Worm (Caenorhabditis elegans) whole organism, young adult: ENCODE results near the gene srh-92.

Source experiments
- B0019.2 ChIP-seq: fragments of 200-800 bp; sonication (Bioruptor generic); conservative IDR thresholded peaks from 2 replicates; pipeline ENCODE4 v1.3.6; 2022; ENCODE audit warnings: missing genetic modification reagents, missing genetic modification characterization, missing compliant biosample characterization
- B0261.1 ChIP-seq: sonication (generic microtip); optimal IDR thresholded peaks from 2 replicates; lab custom pipeline; 2016; ENCODE audit warnings: mild to moderate bottlenecking, missing genetic modification characterization, moderate library complexity, missing compliant biosample characterization
- F10E7.11 ChIP-seq: sonication (generic microtip); optimal IDR thresholded peaks from 2 replicates; lab custom pipeline; 2017; ENCODE audit warnings: mild to moderate bottlenecking, missing genetic modification characterization, moderate library complexity, missing compliant biosample characterization
- F23B12.7 ChIP-seq: sonication (generic microtip); optimal IDR thresholded peaks from 2 replicates; lab custom pipeline; 2017; ENCODE audit warnings: missing genetic modification characterization, mild to moderate bottlenecking, missing compliant biosample characterization, antibody characterized with exemption, moderate library complexity; ENCODE audit not compliant: insufficient read depth
- F33H1.4 ChIP-seq: fragments of 200-800 bp; sonication (Bioruptor generic); IDR thresholded peaks from 2 replicates; pipeline ENCODE4 v1.3.6; 2022; ENCODE audit warnings: missing genetic modification reagents, missing genetic modification characterization, missing compliant biosample characterization
- F49E8.2 ChIP-seq: sonication (generic microtip); optimal IDR thresholded peaks from 3 replicates; lab custom pipeline; 2017; ENCODE audit warnings: missing genetic modification characterization, mild to moderate bottlenecking, missing compliant biosample characterization, antibody characterized with exemption, moderate library complexity; ENCODE audit not compliant: insufficient read depth
- F52B5.7 ChIP-seq: sonication (generic microtip); optimal IDR thresholded peaks from 2 replicates; lab custom pipeline; 2016; ENCODE audit warnings: mild to moderate bottlenecking, missing genetic modification characterization, missing compliant biosample characterization
- F55B11.4 ChIP-seq: sonication (generic microtip); optimal IDR thresholded peaks from 2 replicates; lab custom pipeline; 2016; ENCODE audit warnings: missing compliant biosample characterization, missing genetic modification characterization, borderline replicate concordance; ENCODE audit not compliant: insufficient read depth
- K12H6.12 ChIP-seq: fragments of 200-800 bp; sonication (Bioruptor generic); optimal IDR thresholded peaks from 2 replicates; lab custom pipeline; 2018; ENCODE audit warnings: mild to moderate bottlenecking, missing genetic modification characterization, missing compliant biosample characterization
- Y56A3A.18 ChIP-seq: fragments of 200-800 bp; sonication (Bioruptor generic); IDR thresholded peaks from 2 replicates; pipeline ENCODE4 v1.3.6; 2022; ENCODE audit warnings: missing genetic modification reagents, missing genetic modification characterization, missing compliant biosample characterization
- ZK185.1 ChIP-seq: sonication (generic microtip); optimal IDR thresholded peaks from 2 replicates; lab custom pipeline; 2016; ENCODE audit warnings: mild to moderate bottlenecking, missing genetic modification characterization, missing compliant biosample characterization; ENCODE audit not compliant: poor library complexity, severe bottlenecking
- ama-1 ChIP-seq, 3 experiments: fragments of 150-350 bp in 1 of 3; sonication (generic microtip) in 2 of 3; optimal IDR thresholded peaks; 2 replicates each; lab custom pipeline; 2014 to 2018; ENCODE audit warnings: missing biosample characterization in 2 of 3, missing genetic modification characterization in 2 of 3, missing genetic modification reagents in 2 of 3
- atf-7 ChIP-seq: sonication (generic microtip); optimal IDR thresholded peaks from 2 replicates; lab custom pipeline; 2017; ENCODE audit warnings: mild to moderate bottlenecking, missing genetic modification characterization, missing compliant biosample characterization
- ceh-27 ChIP-seq: fragments of 200-800 bp; sonication (Bioruptor generic); optimal IDR thresholded peaks from 2 replicates; lab custom pipeline; 2018; ENCODE audit warnings: mild to moderate bottlenecking, missing genetic modification characterization, moderate library complexity, missing compliant biosample characterization
- ceh-40 ChIP-seq: fragments of 200-800 bp; sonication (Bioruptor generic); IDR thresholded peaks from 2 replicates; pipeline ENCODE4 v1.3.6; 2022; ENCODE audit warnings: missing genetic modification characterization, missing compliant biosample characterization
- ceh-58 ChIP-seq: fragments of 200-800 bp; sonication (Bioruptor generic); IDR thresholded peaks from 2 replicates; pipeline ENCODE4 v1.3.6; 2022; ENCODE audit warnings: missing genetic modification characterization, missing compliant biosample characterization
- die-1 ChIP-seq: sonication (generic microtip); optimal IDR thresholded peaks from 2 replicates; lab custom pipeline; 2016; ENCODE audit warnings: missing genotype, mild to moderate bottlenecking, missing genetic modification characterization, missing compliant biosample characterization
- egrh-3 ChIP-seq: fragments of 200-800 bp; sonication (Bioruptor generic); IDR thresholded peaks from 2 replicates; pipeline ENCODE4 v1.3.6; 2022; ENCODE audit warnings: missing genetic modification reagents, missing genetic modification characterization, missing compliant biosample characterization
- ekl-4 ChIP-seq: fragments of 200-800 bp; sonication (Bioruptor generic); IDR thresholded peaks from 2 replicates; pipeline ENCODE4 v1.3.6; 2022; ENCODE audit warnings: missing genetic modification reagents, missing genetic modification characterization, missing compliant biosample characterization
- hlh-26 ChIP-seq: fragments of 200-800 bp; sonication (Bioruptor generic); conservative IDR thresholded peaks from 2 replicates; pipeline ENCODE4 v1.3.6; 2022; ENCODE audit warnings: missing genetic modification reagents, missing genetic modification characterization, missing compliant biosample characterization
- let-526 ChIP-seq: fragments of 200-800 bp; sonication (Bioruptor generic); IDR thresholded peaks from 2 replicates; pipeline ENCODE4 v1.3.6; 2022; ENCODE audit warnings: missing genetic modification reagents, missing genetic modification characterization, missing compliant biosample characterization
- let-607 ChIP-seq, 2 experiments: fragments of 200-800 bp in 1 of 2; sonication (Bioruptor generic) in 1 of 2; sonication (generic microtip) in 1 of 2; optimal IDR thresholded peaks; 2 replicates each; lab custom pipeline; 2016 to 2018; ENCODE audit warnings: mild to moderate bottlenecking in 2 of 2, missing compliant biosample characterization in 2 of 2, missing genetic modification characterization in 2 of 2, moderate library complexity in 2 of 2, missing genotype in 1 of 2
- lin-54 ChIP-seq: fragments of 200-800 bp; sonication (Bioruptor generic); optimal IDR thresholded peaks from 2 replicates; lab custom pipeline; 2018; ENCODE audit warnings: mild to moderate bottlenecking, missing genetic modification characterization, missing compliant biosample characterization
- lir-1 ChIP-seq: fragments of 200-800 bp; sonication (Bioruptor generic); conservative IDR thresholded peaks from 2 replicates; pipeline ENCODE4 v1.3.6; 2022; ENCODE audit warnings: missing genetic modification reagents, missing genetic modification characterization, missing compliant biosample characterization
- madf-10 ChIP-seq: sonication (generic microtip); optimal IDR thresholded peaks from 2 replicates; lab custom pipeline; 2016; ENCODE audit warnings: mild to moderate bottlenecking, missing genetic modification characterization, missing compliant biosample characterization
- mel-28 ChIP-seq: sonication (generic microtip); optimal IDR thresholded peaks from 2 replicates; lab custom pipeline; 2016; ENCODE audit warnings: borderline replicate concordance, mild to moderate bottlenecking, missing genetic modification characterization, missing compliant biosample characterization
- nhr-179 ChIP-seq: sonication (generic microtip); optimal IDR thresholded peaks from 2 replicates; lab custom pipeline; 2016; ENCODE audit warnings: mild to moderate bottlenecking, missing genetic modification characterization, missing compliant biosample characterization
- nhr-90 ChIP-seq: sonication (generic microtip); optimal IDR thresholded peaks from 2 replicates; lab custom pipeline; 2016; ENCODE audit warnings: missing genotype, mild to moderate bottlenecking, missing genetic modification characterization, missing compliant biosample characterization
- pha-4 ChIP-seq: fragments of 150-350 bp; sonication (generic microtip); optimal IDR thresholded peaks from 2 replicates; lab custom pipeline; 2014; ENCODE audit warnings: missing biosample characterization, missing genetic modification reagents, missing genetic modification characterization
- sptf-2 ChIP-seq: fragments of 200-800 bp; sonication (Bioruptor generic); optimal IDR thresholded peaks from 2 replicates; lab custom pipeline; 2018; ENCODE audit warnings: mild to moderate bottlenecking, missing genetic modification characterization, missing compliant biosample characterization
- tbx-9 ChIP-seq: sonication (generic microtip); optimal IDR thresholded peaks from 2 replicates; lab custom pipeline; 2016; ENCODE audit warnings: borderline replicate concordance, missing genetic modification characterization, inconsistent platforms, missing compliant biosample characterization
- unc-62 ChIP-seq: fragments of 150-350 bp; optimal IDR thresholded peaks from 2 replicates; lab custom pipeline; 2014; ENCODE audit warnings: missing biosample characterization, missing genetic modification reagents, missing genetic modification characterization
- zfh-2 ChIP-seq: fragments of 200-800 bp; sonication (Bioruptor generic); conservative IDR thresholded peaks from 2 replicates; pipeline ENCODE4 v1.3.6; 2022; ENCODE audit warnings: missing genetic modification reagents, missing genetic modification characterization, missing compliant biosample characterization
- ztf-22 ChIP-seq: fragments of 200-800 bp; sonication (Bioruptor generic); optimal IDR thresholded peaks from 2 replicates; lab custom pipeline; 2018; ENCODE audit warnings: mild to moderate bottlenecking, missing genetic modification characterization, moderate library complexity, missing compliant biosample characterization
- ztf-25 ChIP-seq: fragments of 200-800 bp; sonication (Bioruptor generic); IDR thresholded peaks from 2 replicates; pipeline ENCODE4 v1.3.6; 2022; ENCODE audit warnings: missing genetic modification reagents, missing genetic modification characterization, missing compliant biosample characterization
- ztf-28 ChIP-seq: fragments of 200-800 bp; sonication (Bioruptor generic); IDR thresholded peaks from 2 replicates; pipeline ENCODE4 v1.3.6; 2022; ENCODE audit warnings: missing genetic modification reagents, missing genetic modification characterization, missing compliant biosample characterization
- ztf-3 ChIP-seq: fragments of 200-800 bp; sonication (Bioruptor generic); optimal IDR thresholded peaks from 2 replicates; lab custom pipeline; 2018; ENCODE audit warnings: mild to moderate bottlenecking, missing genetic modification characterization, missing compliant biosample characterization
- ztf-6 ChIP-seq: fragments of 200-800 bp; sonication (Bioruptor generic); IDR thresholded peaks from 2 replicates; pipeline ENCODE4 v1.3.6; 2022; ENCODE audit warnings: missing genetic modification reagents, missing genetic modification characterization, missing compliant biosample characterization

srh-92 gene

DNA sequence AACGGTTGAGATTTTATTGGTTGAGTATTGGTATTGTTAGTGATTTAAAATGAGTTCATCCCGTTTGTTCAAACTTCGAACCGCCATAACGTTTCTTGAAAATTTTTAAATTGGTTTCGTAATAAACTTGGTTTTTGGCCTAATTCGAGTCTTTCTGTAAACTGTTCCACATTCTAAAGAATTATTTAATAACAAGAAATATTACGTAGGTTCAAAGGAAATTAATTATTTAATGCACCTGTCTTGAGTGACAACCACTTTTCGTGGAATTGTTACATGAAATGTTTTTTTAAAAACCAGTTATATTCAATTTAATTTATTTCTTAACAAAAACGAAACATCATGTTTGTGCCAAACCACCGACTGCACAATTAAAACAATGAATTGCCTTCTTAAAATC, 40.4 kb upstream of the srh-92 start:
- TF ChIP-seq ztf-22 (GFP tag; lab: Kevin White, UChicago) = no peak
- TF ChIP-seq F10E7.11 (tag; lab: Kevin White, UChicago) = no peak
- TF ChIP-seq sptf-2 (GFP tag; lab: Kevin White, UChicago) = no peak
- TF ChIP-seq K12H6.12 (tag; lab: Kevin White, UChicago) = no peak
- TF ChIP-seq unc-62 (GFP tag; lab: Kevin White, UChicago) = no peak
- no peak for TF ChIP-seq zfh-2 (GFP tag; lab: Robert Waterston, UW)

DNA sequence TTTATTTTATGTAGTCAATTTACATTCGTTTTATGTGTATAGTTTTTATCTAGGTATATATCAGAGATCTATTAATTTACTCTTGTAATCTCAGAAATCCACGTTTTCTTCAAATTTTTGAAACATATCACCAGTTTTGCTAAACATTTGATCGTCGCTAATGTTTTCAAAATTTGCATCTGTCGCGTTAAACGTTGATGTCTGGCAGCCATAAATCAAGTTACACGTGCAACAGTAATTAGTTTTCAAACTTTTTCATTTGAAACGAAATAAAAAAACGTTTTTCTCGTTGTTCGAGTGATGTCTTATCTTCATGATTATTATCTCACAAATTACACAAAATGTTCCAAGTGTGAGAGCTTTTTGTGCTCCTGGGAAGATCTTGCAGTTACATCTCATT, 36.6 kb upstream of the srh-92 start, which contains the start of gene srh-79:
Gene srh-79, plus strand, starts transcription at position 301 of the 400 bp plus-strand sequence.
- no peak for TF ChIP-seq ceh-27 (GFP tag; lab: Kevin White, UChicago)
- no peak for TF ChIP-seq ztf-6 (GFP tag; lab: Robert Waterston, UW)
- TF ChIP-seq let-526 (GFP tag; lab: Robert Waterston, UW) = no peak
- TF ChIP-seq egrh-3 (GFP tag; lab: Robert Waterston, UW) = no peak
- no peak for TF ChIP-seq F23B12.7 (tag; lab: Kevin White, UChicago)

DNA sequence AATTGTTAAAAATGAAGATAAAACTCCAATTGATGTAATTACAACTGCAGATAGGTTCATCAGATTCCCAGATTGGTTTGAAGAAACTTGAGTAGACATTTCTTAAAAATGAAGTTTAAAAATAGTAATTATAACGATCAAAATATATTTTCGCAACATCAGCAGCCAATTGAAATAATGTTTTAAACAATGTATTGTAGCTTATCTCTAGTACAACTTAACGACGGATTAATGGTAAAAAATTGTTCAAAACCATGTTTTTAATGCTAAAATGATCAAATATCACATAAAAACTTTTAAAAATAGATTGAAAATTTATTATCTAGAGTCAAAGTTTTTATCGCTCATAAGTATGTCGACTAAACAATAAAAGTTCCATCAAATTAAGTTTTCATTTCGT, 34.4 kb upstream of the srh-92 start, which contains the start of gene srbc-11:
Gene srbc-11, minus strand, starts transcription at position 101 of the 400 bp plus-strand sequence.
- no peak for TF ChIP-seq ekl-4
- no peak for TF ChIP-seq nhr-90
- TF ChIP-seq let-526 (GFP tag; lab: Robert Waterston, UW) = no peak
- TF ChIP-seq hlh-26 (GFP tag; lab: Robert Waterston, UW) = no peak

DNA sequence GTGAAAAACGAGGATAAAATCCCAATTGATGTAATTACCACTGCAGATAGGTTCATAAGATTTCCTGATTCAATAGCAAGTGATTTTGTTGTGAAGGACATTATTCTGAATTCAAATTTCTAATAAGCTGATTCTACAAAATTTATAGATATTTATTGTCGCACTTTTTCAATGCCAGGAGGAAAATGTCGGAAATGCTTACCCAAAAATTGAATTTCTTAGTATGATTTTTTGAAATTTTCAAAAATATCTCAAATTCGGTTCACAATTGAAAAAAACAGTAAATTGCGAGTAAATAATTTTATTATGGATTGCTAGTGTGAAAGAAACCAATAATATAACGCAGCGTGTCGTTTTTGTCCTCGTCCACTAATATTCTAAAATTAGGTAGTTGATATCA, 32.1 kb upstream of the srh-92 start, which contains the start of gene srbc-10:
Gene srbc-10, minus strand, starts transcription at position 101 of the 400 bp plus-strand sequence.
- TF ChIP-seq F52B5.7 (no peak), ZK185.1 (tag; lab: Kevin White, UChicago) (no peak), ztf-3 (GFP tag; lab: Kevin White, UChicago) (no peak), nhr-179 (tag; lab: Kevin White, UChicago) (no peak), madf-10 (tag; lab: Kevin White, UChicago) (no peak), ztf-28 (GFP tag; lab: Robert Waterston, UW) (no peak), F49E8.2 (tag; lab: Kevin White, UChicago) (no peak), tbx-9 (no peak), nhr-90 (no peak), Y56A3A.18 (GFP tag; lab: Robert Waterston, UW) (no peak), F33H1.4 (GFP tag; lab: Robert Waterston, UW) (no peak), die-1 (tag; lab: Kevin White, UChicago) (no peak), pha-4 (tag; lab: Kevin White, UChicago) (no peak), ceh-27 (GFP tag; lab: Kevin White, UChicago) (no peak), ceh-40 (no peak), B0019.2 (GFP tag; lab: Robert Waterston, UW) (no peak), lir-1 (GFP tag; lab: Robert Waterston, UW) (no peak), ama-1 (optimal IDR thresholded peaks at IDR 0.05; lab: Kevin White, UChicago) (no peak), ama-1 (GFP tag; optimal IDR thresholded peaks at IDR 0.05; lab: Kevin White, UChicago) (no peak), K12H6.12 (tag; lab: Kevin White, UChicago) (no peak), atf-7 (tag; lab: Kevin White, UChicago) (no peak)

DNA sequence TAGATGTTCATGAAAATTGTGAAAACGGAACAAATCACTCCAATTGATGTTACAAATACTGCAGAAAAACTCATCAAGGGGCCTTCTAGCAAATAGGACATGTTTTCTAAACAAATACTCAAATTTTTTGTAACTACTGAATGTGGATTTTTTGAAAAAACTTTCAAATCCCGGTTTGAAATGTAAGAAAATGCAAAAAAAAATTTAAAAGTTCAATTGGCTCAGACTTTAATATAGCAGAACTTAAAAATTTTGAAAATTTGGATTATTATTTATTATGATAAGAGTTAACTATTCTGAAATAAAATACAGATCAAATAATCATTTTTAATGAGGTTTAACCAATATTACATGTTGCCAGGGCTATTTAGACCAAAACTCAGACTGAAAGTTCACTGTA, 29.5 kb upstream of the srh-92 start, which contains the start of gene srbc-9:
Gene srbc-9, minus strand, starts transcription at position 101 of the 400 bp plus-strand sequence.
- TF ChIP-seq B0261.1 (tag; lab: Kevin White, UChicago) (no peak), ceh-58 (GFP tag; lab: Robert Waterston, UW) (no peak), F55B11.4 (no peak), ztf-3 (GFP tag; lab: Kevin White, UChicago) (no peak), ztf-25 (GFP tag; lab: Robert Waterston, UW) (no peak), mel-28 (tag; lab: Kevin White, UChicago) (no peak), lin-54 (GFP tag; lab: Kevin White, UChicago) (no peak), let-607 (tag; optimal IDR thresholded peaks at IDR 0.05; lab: Kevin White, UChicago) (no peak), atf-7 (tag; lab: Kevin White, UChicago) (no peak)
